Fruit fly (Drosophila melanogaster): ENCODE data around the gene CG13926.

Gene CG13926

dm6 chr3L:1568225-1569161 lies 49.5 kb downstream of the CG13926 start, which contains the start of gene CG7879 (continued):
- TF ChIP-seq CG12659 (GFP tag; optimal IDR thresholded peaks at IDR 0.05): peak; percentile 59
- TF ChIP-seq Gsc (GFP tag; IDR thresholded peaks at IDR 0.05): no peak
- TF ChIP-seq Kr (GFP tag; optimal IDR thresholded peaks at IDR 0.05): no peak
- TF ChIP-seq CG13123 (GFP tag; optimal IDR thresholded peaks at IDR 0.05): no peak
- peak; percentile 92 for TF ChIP-seq klu (GFP tag; IDR thresholded peaks at IDR 0.05)
- peak; percentile 25 for TF ChIP-seq Hand (GFP tag; optimal IDR thresholded peaks at IDR 0.05)
- no peak for TF ChIP-seq pan (optimal IDR thresholded peaks at IDR 0.05)
- no peak for TF ChIP-seq pan (GFP tag; optimal IDR thresholded peaks at IDR 0.05 in 1 of 2, IDR thresholded peaks at IDR 0.05 in 1 of 2)
- no peak for TF ChIP-seq HLH3B (GFP tag; IDR thresholded peaks at IDR 0.05)
- peak; percentile 33 for TF ChIP-seq slbo (GFP tag; IDR thresholded peaks at IDR 0.05)
- no peak for TF ChIP-seq CG14441 (GFP tag; IDR thresholded peaks at IDR 0.05)
- no peak for TF ChIP-seq Eip74EF (GFP tag; optimal IDR thresholded peaks at IDR 0.05)
- no peak for TF ChIP-seq Hey (tag; optimal IDR thresholded peaks at IDR 0.05)
- TF ChIP-seq CG4404 (GFP tag; IDR thresholded peaks at IDR 0.05): no peak
- TF ChIP-seq nmo (GFP tag; optimal IDR thresholded peaks at IDR 0.05): peak; percentile 75
- TF ChIP-seq CG12155 (GFP tag; optimal IDR thresholded peaks at IDR 0.05): peak; percentile 20
- peak; percentile 65 for TF ChIP-seq ci (GFP tag; IDR thresholded peaks at IDR 0.05)
- no peak for TF ChIP-seq vnd (GFP tag; IDR thresholded peaks at IDR 0.05; ENCODE audit: partially characterized antibody)
- no peak for TF ChIP-seq exex (tag; optimal IDR thresholded peaks at IDR 0.05)
- TF ChIP-seq GATAe (GFP tag; conservative IDR thresholded peaks at IDR 0.05): no peak
- no peak for TF ChIP-seq zen2 (GFP tag; IDR thresholded peaks at IDR 0.05; ENCODE audit: partially characterized antibody)
- TF ChIP-seq kah (GFP tag; optimal IDR thresholded peaks at IDR 0.05): no peak
- no peak for TF ChIP-seq gcm2 (GFP tag; optimal IDR thresholded peaks at IDR 0.05)
- no peak for TF ChIP-seq CG11085 (GFP tag; IDR thresholded peaks at IDR 0.05)
- TF ChIP-seq CG4617 (GFP tag; optimal IDR thresholded peaks at IDR 0.05; ENCODE audit: borderline replicate concordance): no peak
- no peak for TF ChIP-seq CrebB (tag; optimal IDR thresholded peaks at IDR 0.05)
- TF ChIP-seq Doc2 (GFP tag; IDR thresholded peaks at IDR 0.05): no peak
- TF ChIP-seq jing (GFP tag; optimal IDR thresholded peaks at IDR 0.05): no peak
- TF ChIP-seq crp (GFP tag; optimal IDR thresholded peaks at IDR 0.05): peak in 1 of 2 experiments; percentile 73
- TF ChIP-seq Mad (GFP tag; optimal IDR thresholded peaks at IDR 0.05): no peak
- TF ChIP-seq CG6854 (GFP tag; optimal IDR thresholded peaks at IDR 0.05): peak; percentile 18
- peak; percentile 7 for TF ChIP-seq gcm (GFP tag; optimal IDR thresholded peaks at IDR 0.05)
- no peak for TF ChIP-seq CG15269 (tag; optimal IDR thresholded peaks at IDR 0.05)
- no peak for TF ChIP-seq CG15601 (tag; optimal IDR thresholded peaks at IDR 0.05)
- no peak for TF ChIP-seq CG13894 (tag; optimal IDR thresholded peaks at IDR 0.05)
- no peak for TF ChIP-seq schlank (tag; optimal IDR thresholded peaks at IDR 0.05)
- TF ChIP-seq bab2 (GFP tag; optimal IDR thresholded peaks at IDR 0.05): no peak
- TF ChIP-seq lola (GFP tag; optimal IDR thresholded peaks at IDR 0.05): peak in 1 of 3 experiments; percentile 22
- TF ChIP-seq Hmx (GFP tag; optimal IDR thresholded peaks at IDR 0.05): no peak
- TF ChIP-seq HLH4C (GFP tag; IDR thresholded peaks at IDR 0.05; ENCODE audit: partially characterized antibody): no peak
- TF ChIP-seq inv (GFP tag; IDR thresholded peaks at IDR 0.05; ENCODE audit: partially characterized antibody): no peak
- TF ChIP-seq CG17568 (GFP tag; optimal IDR thresholded peaks at IDR 0.05): no peak
- TF ChIP-seq CG10147 (GFP tag; optimal IDR thresholded peaks at IDR 0.05): no peak
- TF ChIP-seq sens-2 (GFP tag; IDR thresholded peaks at IDR 0.05): no peak
- TF ChIP-seq sqz (GFP tag; optimal IDR thresholded peaks at IDR 0.05): no peak
- TF ChIP-seq CoRest (tag; optimal IDR thresholded peaks at IDR 0.05): peak; percentile 46
- peak; percentile 27 for TF ChIP-seq Lhr (GFP tag; optimal IDR thresholded peaks at IDR 0.05)
- peak; percentile 22 for TF ChIP-seq CG13775 (GFP tag; optimal IDR thresholded peaks at IDR 0.05)
